Worm (Caenorhabditis elegans) whole organism, young adult: ENCODE measurements around the gene cwf-19L1.

Experiments
- B0336.3 ChIP-seq: fragments of 200-800 bp; sonication (Bioruptor generic); IDR thresholded peaks from 2 replicates; pipeline ENCODE4 v1.3.6; 2022; ENCODE audit warnings: missing genetic modification characterization, missing compliant biosample characterization
- attf-3 ChIP-seq: fragments of 200-800 bp; sonication (Bioruptor generic); conservative IDR thresholded peaks from 2 replicates; pipeline ENCODE4 v1.3.6; 2022; ENCODE audit warnings: missing genetic modification reagents, missing genetic modification characterization, missing compliant biosample characterization
- mxl-1 ChIP-seq: sonication (generic microtip); optimal IDR thresholded peaks from 2 replicates; lab custom pipeline; 2016; ENCODE audit warnings: missing genetic modification characterization, missing compliant biosample characterization
- snpc-4 ChIP-seq, 5 experiments: fragments of 150-350 bp in 1 of 5; sonication (generic microtip) in 4 of 5; optimal IDR thresholded peaks; 2 replicates each; lab custom pipeline; 2014 to 2018; ENCODE audit warnings: missing genetic modification characterization in 5 of 5, missing biosample characterization in 3 of 5, antibody characterized with exemption in 2 of 5, mild to moderate bottlenecking in 2 of 5, missing compliant biosample characterization in 2 of 5, missing genotype in 2 of 5, moderate library complexity in 2 of 5, missing genetic modification reagents in 1 of 5
- tbp1 ChIP-seq: fragments of 200-800 bp; sonication (Bioruptor generic); optimal IDR thresholded peaks from 2 replicates; lab custom pipeline; 2018; ENCODE audit warnings: mild to moderate bottlenecking, missing genetic modification characterization, missing compliant biosample characterization
- zfh-2 ChIP-seq: fragments of 200-800 bp; sonication (Bioruptor generic); conservative IDR thresholded peaks from 2 replicates; pipeline ENCODE4 v1.3.6; 2022; ENCODE audit warnings: missing genetic modification reagents, missing genetic modification characterization, missing compliant biosample characterization
- ztf-18 ChIP-seq: sonication (generic microtip); optimal IDR thresholded peaks from 2 replicates; lab custom pipeline; 2016; ENCODE audit warnings: missing genotype, mild to moderate bottlenecking, missing genetic modification characterization, missing compliant biosample characterization
- ztf-22 ChIP-seq: fragments of 200-800 bp; sonication (Bioruptor generic); optimal IDR thresholded peaks from 2 replicates; lab custom pipeline; 2018; ENCODE audit warnings: mild to moderate bottlenecking, missing genetic modification characterization, moderate library complexity, missing compliant biosample characterization

ce11 chrV:6135428-6135827 is 27.8 kb downstream of the cwf-19L1 start:
- TF ChIP-seq B0336.3 (GFP tag; lab: Robert Waterston, UW): no peak
- no peak for TF ChIP-seq tbp1 (GFP tag; lab: Kevin White, UChicago)
- TF ChIP-seq snpc-4 (GFP tag; optimal IDR thresholded peaks at IDR 0.05; lab: Kevin White, UChicago): no peak
- TF ChIP-seq snpc-4 (tag; optimal IDR thresholded peaks at IDR 0.05; lab: Kevin White, UChicago): no peak
- TF ChIP-seq zfh-2 (GFP tag; lab: Robert Waterston, UW): no peak
- TF ChIP-seq ztf-18 (tag; lab: Kevin White, UChicago): no peak
- TF ChIP-seq attf-3 (GFP tag; lab: Robert Waterston, UW): no peak
- TF ChIP-seq ztf-22 (GFP tag; lab: Kevin White, UChicago): no peak
- no peak for TF ChIP-seq mxl-1
